Worm (Caenorhabditis elegans) whole organism, young adult: ENCODE data around the gene C18F10.2.

Experiments used
- cebp-2 ChIP-seq: fragments of 200-800 bp; sonication (Bioruptor generic); IDR thresholded peaks from 2 replicates; pipeline ENCODE4 v1.3.6; 2022; ENCODE audit warnings: missing genetic modification characterization, missing compliant biosample characterization
- ceh-27 ChIP-seq: fragments of 200-800 bp; sonication (Bioruptor generic); optimal IDR thresholded peaks from 2 replicates; lab custom pipeline; 2018; ENCODE audit warnings: mild to moderate bottlenecking, missing genetic modification characterization, moderate library complexity, missing compliant biosample characterization
- die-1 ChIP-seq: sonication (generic microtip); optimal IDR thresholded peaks from 2 replicates; lab custom pipeline; 2016; ENCODE audit warnings: missing genotype, mild to moderate bottlenecking, missing genetic modification characterization, missing compliant biosample characterization
- egl-18 ChIP-seq: fragments of 200-800 bp; sonication (Bioruptor generic); IDR thresholded peaks from 2 replicates; pipeline ENCODE4 v1.3.6; 2022; ENCODE audit warnings: missing genetic modification reagents, missing genetic modification characterization, missing compliant biosample characterization
- ets-4 ChIP-seq: fragments of 200-800 bp; sonication (Bioruptor generic); optimal IDR thresholded peaks from 2 replicates; lab custom pipeline; 2018; ENCODE audit warnings: mild to moderate bottlenecking, missing genetic modification characterization, missing compliant biosample characterization
- madf-10 ChIP-seq: sonication (generic microtip); optimal IDR thresholded peaks from 2 replicates; lab custom pipeline; 2016; ENCODE audit warnings: mild to moderate bottlenecking, missing genetic modification characterization, missing compliant biosample characterization
- nhr-179 ChIP-seq: sonication (generic microtip); optimal IDR thresholded peaks from 2 replicates; lab custom pipeline; 2016; ENCODE audit warnings: mild to moderate bottlenecking, missing genetic modification characterization, missing compliant biosample characterization
- pbrm-1 ChIP-seq: fragments of 200-800 bp; sonication (Bioruptor generic); IDR thresholded peaks from 2 replicates; pipeline ENCODE4 v1.3.6; 2022; ENCODE audit warnings: missing genetic modification reagents, missing genetic modification characterization, missing compliant biosample characterization
- ztf-18 ChIP-seq: sonication (generic microtip); optimal IDR thresholded peaks from 2 replicates; lab custom pipeline; 2016; ENCODE audit warnings: missing genotype, mild to moderate bottlenecking, missing genetic modification characterization, missing compliant biosample characterization

ce11 chrIII:6317345-6317744 lies 44.4 kb downstream of the C18F10.2 start:
- no peak for TF ChIP-seq cebp-2 (GFP tag; lab: Robert Waterston, UW)
- TF ChIP-seq ets-4 (GFP tag; lab: Kevin White, UChicago): no peak
- TF ChIP-seq nhr-179 (tag; lab: Kevin White, UChicago): no peak
- TF ChIP-seq die-1: no peak
- TF ChIP-seq madf-10: no peak
- no peak for TF ChIP-seq pbrm-1 (GFP tag; lab: Robert Waterston, UW)
- no peak for TF ChIP-seq egl-18 (GFP tag; lab: Robert Waterston, UW)
- no peak for TF ChIP-seq ceh-27
- no peak for TF ChIP-seq ztf-18 (tag; lab: Kevin White, UChicago)
